Fruit fly (Drosophila melanogaster) Kc167 (cell line): Measurements from ENCODE around the gene Blm.

Experiments
- Myc ChIP-seq: fragments of >200 bp; optimal IDR thresholded peaks from 2 replicates; lab custom pipeline; 2017; ENCODE audit warnings: missing external identifiers
- h ChIP-seq: fragments of >200 bp; optimal IDR thresholded peaks from 3 replicates; lab custom pipeline; 2018; ENCODE audit warnings: missing external identifiers
- insv ChIP-seq: fragments of >200 bp; optimal IDR thresholded peaks from 3 replicates; lab custom pipeline; 2018; ENCODE audit warnings: missing external identifiers
- psq ChIP-seq: fragments of >200 bp; optimal IDR thresholded peaks from 2 replicates; lab custom pipeline; 2017; ENCODE audit warnings: missing external identifiers
- ttk ChIP-seq: sonication (Bioruptor generic); optimal IDR thresholded peaks from 2 replicates; lab custom pipeline; 2017; ENCODE audit warnings: missing external identifiers

- no peak for TF ChIP-seq Myc (lab: Kevin White, UChicago)
- no peak for TF ChIP-seq psq (lab: Kevin White, UChicago)
- no peak for TF ChIP-seq h (lab: Kevin White, UChicago)
- TF ChIP-seq insv (lab: Kevin White, UChicago): no peak
- TF ChIP-seq ttk: no peak
These were observed 33.6 kb upstream of the Blm start for dm6 chr3R:11775207-11775606.
